Worm (Caenorhabditis elegans) whole organism, young adult: ENCODE data around the gene srbc-42.

ENCODE experiments used
- B0336.3 ChIP-seq: fragments of 200-800 bp; sonication (Bioruptor generic); IDR thresholded peaks from 2 replicates; pipeline ENCODE4 v1.3.6; 2022; ENCODE audit warnings: missing genetic modification characterization, missing compliant biosample characterization
- C17E4.6 ChIP-seq: fragments of 200-800 bp; sonication (Bioruptor generic); IDR thresholded peaks from 2 replicates; pipeline ENCODE4 v1.3.6; 2022; ENCODE audit warnings: missing genetic modification reagents, missing genetic modification characterization, missing compliant biosample characterization
- D2030.7 ChIP-seq: fragments of 200-800 bp; sonication (Bioruptor generic); IDR thresholded peaks from 2 replicates; pipeline ENCODE4 v1.3.6; 2022; ENCODE audit warnings: missing genetic modification reagents, missing genetic modification characterization, missing compliant biosample characterization
- F10E7.11 ChIP-seq: sonication (generic microtip); optimal IDR thresholded peaks from 2 replicates; lab custom pipeline; 2017; ENCODE audit warnings: mild to moderate bottlenecking, missing genetic modification characterization, moderate library complexity, missing compliant biosample characterization
- F57A8.1 ChIP-seq: fragments of 200-800 bp; sonication (Bioruptor generic); optimal IDR thresholded peaks from 2 replicates; lab custom pipeline; 2018; ENCODE audit warnings: mild to moderate bottlenecking, missing genetic modification characterization, moderate library complexity, missing compliant biosample characterization
- K11D2.4 ChIP-seq: fragments of 200-800 bp; sonication (Bioruptor generic); IDR thresholded peaks from 2 replicates; pipeline ENCODE4 v1.3.6; 2022; ENCODE audit warnings: missing genetic modification reagents, missing genetic modification characterization, missing compliant biosample characterization
- T07F8.4 ChIP-seq: sonication (generic microtip); optimal IDR thresholded peaks from 2 replicates; lab custom pipeline; 2016; ENCODE audit warnings: mild to moderate bottlenecking, missing genetic modification characterization, moderate library complexity, missing compliant biosample characterization
- Y53F4B.3 ChIP-seq: fragments of 200-800 bp; sonication (Bioruptor generic); IDR thresholded peaks from 2 replicates; pipeline ENCODE4 v1.3.6; 2022; ENCODE audit warnings: missing genetic modification reagents, missing genetic modification characterization, missing compliant biosample characterization
- Y56A3A.18 ChIP-seq: fragments of 200-800 bp; sonication (Bioruptor generic); IDR thresholded peaks from 2 replicates; pipeline ENCODE4 v1.3.6; 2022; ENCODE audit warnings: missing genetic modification reagents, missing genetic modification characterization, missing compliant biosample characterization
- ZK185.1 ChIP-seq: sonication (generic microtip); optimal IDR thresholded peaks from 2 replicates; lab custom pipeline; 2016; ENCODE audit warnings: mild to moderate bottlenecking, missing genetic modification characterization, missing compliant biosample characterization; ENCODE audit not compliant: poor library complexity, severe bottlenecking
- aptf-3 ChIP-seq: fragments of 200-800 bp; sonication (Bioruptor generic); IDR thresholded peaks from 2 replicates; pipeline ENCODE4 v1.3.6; 2022; ENCODE audit warnings: missing genetic modification characterization, missing compliant biosample characterization
- cebp-1 ChIP-seq, 2 experiments: fragments of 200-800 bp in 1 of 2; sonication (Bioruptor generic) in 1 of 2; sonication (generic microtip) in 1 of 2; IDR thresholded peaks in 1 of 2; optimal IDR thresholded peaks in 1 of 2; 2 replicates each; pipeline versions ENCODE4 v1.3.6 to Lab custom; 2017 to 2022; ENCODE audit warnings: missing compliant biosample characterization in 2 of 2, missing genetic modification characterization in 2 of 2, mild to moderate bottlenecking in 1 of 2, missing genetic modification reagents in 1 of 2, moderate library complexity in 1 of 2
- ceh-100 ChIP-seq: fragments of 200-800 bp; sonication (Bioruptor generic); IDR thresholded peaks from 2 replicates; pipeline ENCODE4 v1.3.6; 2022; ENCODE audit warnings: missing genetic modification reagents, missing genetic modification characterization, missing compliant biosample characterization
- ceh-58 ChIP-seq: fragments of 200-800 bp; sonication (Bioruptor generic); IDR thresholded peaks from 2 replicates; pipeline ENCODE4 v1.3.6; 2022; ENCODE audit warnings: missing genetic modification characterization, missing compliant biosample characterization
- die-1 ChIP-seq: sonication (generic microtip); optimal IDR thresholded peaks from 2 replicates; lab custom pipeline; 2016; ENCODE audit warnings: missing genotype, mild to moderate bottlenecking, missing genetic modification characterization, missing compliant biosample characterization
- dpl-1 ChIP-seq: fragments of 150-350 bp; optimal IDR thresholded peaks from 2 replicates; lab custom pipeline; 2014; ENCODE audit warnings: missing biosample characterization, missing genetic modification reagents, missing genetic modification characterization
- ekl-4 ChIP-seq: fragments of 200-800 bp; sonication (Bioruptor generic); IDR thresholded peaks from 2 replicates; pipeline ENCODE4 v1.3.6; 2022; ENCODE audit warnings: missing genetic modification reagents, missing genetic modification characterization, missing compliant biosample characterization
- fkh-3 ChIP-seq: sonication (generic microtip); optimal IDR thresholded peaks from 2 replicates; lab custom pipeline; 2016; ENCODE audit warnings: mild to moderate bottlenecking, missing genetic modification characterization, missing compliant biosample characterization
- him-1 ChIP-seq: sonication (generic microtip); optimal IDR thresholded peaks from 2 replicates; lab custom pipeline; 2016; ENCODE audit warnings: missing genotype, missing genetic modification reagents, missing genetic modification characterization, missing compliant biosample characterization
- hmg-1.2 ChIP-seq: fragments of 200-800 bp; sonication (Bioruptor generic); IDR thresholded peaks from 2 replicates; pipeline ENCODE4 v1.3.6; 2022; ENCODE audit warnings: missing genetic modification reagents, missing genetic modification characterization, missing compliant biosample characterization
- let-526 ChIP-seq: fragments of 200-800 bp; sonication (Bioruptor generic); IDR thresholded peaks from 2 replicates; pipeline ENCODE4 v1.3.6; 2022; ENCODE audit warnings: missing genetic modification reagents, missing genetic modification characterization, missing compliant biosample characterization
- lin-35 ChIP-seq, 3 experiments: fragments of 150-350 bp in 2 of 3; sonication (generic microtip) in 1 of 3; optimal IDR thresholded peaks; 2 replicates each; lab custom pipeline; 2014 to 2018; ENCODE audit warnings: missing biosample characterization in 3 of 3, missing genetic modification characterization in 3 of 3, missing genetic modification reagents in 3 of 3
- lin-54 ChIP-seq: fragments of 200-800 bp; sonication (Bioruptor generic); optimal IDR thresholded peaks from 2 replicates; lab custom pipeline; 2018; ENCODE audit warnings: mild to moderate bottlenecking, missing genetic modification characterization, missing compliant biosample characterization
- lir-1 ChIP-seq: fragments of 200-800 bp; sonication (Bioruptor generic); conservative IDR thresholded peaks from 2 replicates; pipeline ENCODE4 v1.3.6; 2022; ENCODE audit warnings: missing genetic modification reagents, missing genetic modification characterization, missing compliant biosample characterization
- lsy-27 ChIP-seq: sonication (generic microtip); optimal IDR thresholded peaks from 2 replicates; lab custom pipeline; 2017; ENCODE audit warnings: missing genetic modification characterization, mild to moderate bottlenecking, missing compliant biosample characterization, antibody characterized with exemption, missing genotype, borderline replicate concordance; ENCODE audit not compliant: insufficient read depth
- madf-3 ChIP-seq: fragments of 200-800 bp; sonication (Bioruptor generic); IDR thresholded peaks from 2 replicates; pipeline ENCODE4 v1.3.6; 2022; ENCODE audit warnings: missing genetic modification reagents, missing genetic modification characterization, missing compliant biosample characterization
- nhr-80 ChIP-seq: sonication (generic microtip); optimal IDR thresholded peaks from 2 replicates; lab custom pipeline; 2016; ENCODE audit warnings: missing genetic modification characterization, missing compliant biosample characterization
- sea-2 ChIP-seq: fragments of 200-800 bp; sonication (Bioruptor generic); IDR thresholded peaks from 2 replicates; pipeline ENCODE4 v1.3.6; 2022; ENCODE audit warnings: missing genetic modification characterization, missing compliant biosample characterization
- unc-130 ChIP-seq: sonication (generic microtip); optimal IDR thresholded peaks from 2 replicates; lab custom pipeline; 2016; ENCODE audit warnings: missing genetic modification reagents, missing genetic modification characterization, missing compliant biosample characterization
- unc-62 ChIP-seq: fragments of 150-350 bp; optimal IDR thresholded peaks from 2 replicates; lab custom pipeline; 2014; ENCODE audit warnings: missing biosample characterization, missing genetic modification reagents, missing genetic modification characterization
- xnd-1 ChIP-seq: sonication (generic microtip); optimal IDR thresholded peaks from 2 replicates; lab custom pipeline; 2016; ENCODE audit warnings: missing genotype, missing genetic modification reagents, missing genetic modification characterization, missing compliant biosample characterization
- zfh-2 ChIP-seq: fragments of 200-800 bp; sonication (Bioruptor generic); conservative IDR thresholded peaks from 2 replicates; pipeline ENCODE4 v1.3.6; 2022; ENCODE audit warnings: missing genetic modification reagents, missing genetic modification characterization, missing compliant biosample characterization
- ztf-22 ChIP-seq: fragments of 200-800 bp; sonication (Bioruptor generic); optimal IDR thresholded peaks from 2 replicates; lab custom pipeline; 2018; ENCODE audit warnings: mild to moderate bottlenecking, missing genetic modification characterization, moderate library complexity, missing compliant biosample characterization
- ztf-28 ChIP-seq: fragments of 200-800 bp; sonication (Bioruptor generic); IDR thresholded peaks from 2 replicates; pipeline ENCODE4 v1.3.6; 2022; ENCODE audit warnings: missing genetic modification reagents, missing genetic modification characterization, missing compliant biosample characterization

Gene srbc-42

DNA sequence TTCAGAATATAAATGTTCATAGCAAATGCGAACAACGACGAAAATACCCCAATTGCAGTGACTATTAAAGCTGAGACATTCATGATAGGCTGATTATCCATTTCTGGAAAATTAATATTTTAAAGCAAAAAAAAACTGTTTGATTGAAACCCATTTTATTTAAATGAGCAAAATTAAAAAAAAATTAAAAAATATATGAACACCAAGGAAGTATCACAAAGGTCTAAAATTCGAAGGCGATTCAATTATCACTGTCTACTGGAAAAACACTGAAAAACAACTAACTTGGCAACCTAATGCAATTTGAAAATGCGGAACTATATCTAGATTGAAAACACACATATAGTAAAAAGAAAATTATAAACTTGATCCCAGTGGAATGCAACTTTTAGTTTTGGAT is at the start of gene srbc-42:
Gene srbc-42, minus strand, starts transcription at position 101 of the 400 bp plus-strand sequence.
- TF ChIP-seq ZK185.1 (tag; lab: Kevin White, UChicago) = no peak
- no peak for TF ChIP-seq ztf-22 (GFP tag; lab: Kevin White, UChicago)
- TF ChIP-seq D2030.7 (GFP tag; lab: Robert Waterston, UW) = no peak
- no peak for TF ChIP-seq F10E7.11 (tag; lab: Kevin White, UChicago)
- no peak for TF ChIP-seq unc-130 (GFP tag; lab: Kevin White, UChicago)
- no peak for TF ChIP-seq T07F8.4

DNA sequence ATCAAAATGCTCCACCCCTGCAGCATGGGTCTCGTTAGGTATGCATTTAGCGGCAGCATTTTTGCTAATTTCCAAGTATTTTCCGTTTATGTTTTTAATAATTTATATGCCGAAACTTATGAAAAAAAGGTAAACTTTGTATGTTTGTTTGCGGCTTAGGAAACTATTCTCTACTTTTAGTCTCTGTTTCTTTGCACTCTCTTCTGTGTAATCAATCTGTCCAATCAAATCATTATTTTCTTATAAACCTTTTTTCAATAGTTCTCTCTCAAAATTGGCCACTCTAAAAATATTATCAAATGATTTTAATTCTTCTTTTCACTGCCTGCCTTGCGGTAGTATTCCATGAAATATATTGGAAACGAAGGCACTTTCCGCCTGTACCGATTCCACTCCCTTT is 47.0 kb upstream of the srbc-42 start:
- TF ChIP-seq zfh-2 (no peak), F57A8.1 (GFP tag; lab: Kevin White, UChicago) (no peak), Y53F4B.3 (GFP tag; lab: Robert Waterston, UW) (no peak), xnd-1 (tag; lab: Kevin White, UChicago) (no peak), ekl-4 (GFP tag; lab: Robert Waterston, UW) (no peak), fkh-3 (no peak), T07F8.4 (no peak), K11D2.4 (GFP tag; lab: Robert Waterston, UW) (no peak), madf-3 (GFP tag; lab: Robert Waterston, UW) (no peak), ztf-28 (no peak)

DNA sequence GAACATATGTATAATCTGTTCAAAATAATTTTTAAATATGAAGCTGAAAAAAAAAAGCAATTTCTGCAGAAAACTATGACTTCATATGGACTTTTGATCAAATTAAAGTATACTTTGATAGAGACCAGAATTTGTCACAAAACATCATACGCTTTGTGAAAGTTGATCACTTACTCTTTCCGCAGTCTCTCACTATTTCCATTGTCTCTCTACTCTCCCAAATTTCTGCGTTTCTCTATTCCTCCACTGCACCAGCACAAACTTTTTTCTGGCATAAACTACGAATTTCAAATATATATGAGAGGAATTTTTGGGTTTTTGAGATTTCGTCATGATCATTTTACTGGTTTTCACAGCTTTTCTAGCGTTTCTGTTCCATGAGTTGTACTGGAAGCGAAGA is 44.8 kb upstream of the srbc-42 start, which contains the start of gene cyp-33C4:
Gene cyp-33C4, plus strand, starts transcription at position 293 of the 400 bp plus-strand sequence.
- TF ChIP-seq C17E4.6 (GFP tag; lab: Robert Waterston, UW) = no peak
- TF ChIP-seq cebp-1 (GFP tag; IDR thresholded peaks at IDR 0.05; lab: Robert Waterston, UW) = 0 out of 2 replicates have a peak, but pooled peaks have one; percentile 27
- TF ChIP-seq cebp-1 (tag; optimal IDR thresholded peaks at IDR 0.05; lab: Kevin White, UChicago) = peak; percentile 55
- TF ChIP-seq hmg-1.2 (GFP tag; lab: Robert Waterston, UW) = peak; percentile 71; the same call in 1 of the 2 replicates
- no peak for TF ChIP-seq unc-62 (GFP tag; lab: Kevin White, UChicago)
- TF ChIP-seq die-1 (tag; lab: Kevin White, UChicago) = no peak
- no peak for TF ChIP-seq lin-35 (GFP tag; optimal IDR thresholded peaks at IDR 0.05; lab: Kevin White, UChicago)
- peak; percentile 33 for TF ChIP-seq nhr-80 (tag; lab: Kevin White, UChicago)
- TF ChIP-seq xnd-1 (tag; lab: Kevin White, UChicago) = no peak
- no peak for TF ChIP-seq lsy-27 (tag; lab: Kevin White, UChicago)
- no peak for TF ChIP-seq let-526
- TF ChIP-seq him-1 (tag; lab: Kevin White, UChicago) = no peak
- TF ChIP-seq B0336.3 (GFP tag; lab: Robert Waterston, UW) = no peak
- TF ChIP-seq aptf-3 (GFP tag; lab: Robert Waterston, UW) = no peak
- TF ChIP-seq lin-54 (GFP tag; lab: Kevin White, UChicago) = no peak
- TF ChIP-seq, all 124 proteins: peak for 3

DNA sequence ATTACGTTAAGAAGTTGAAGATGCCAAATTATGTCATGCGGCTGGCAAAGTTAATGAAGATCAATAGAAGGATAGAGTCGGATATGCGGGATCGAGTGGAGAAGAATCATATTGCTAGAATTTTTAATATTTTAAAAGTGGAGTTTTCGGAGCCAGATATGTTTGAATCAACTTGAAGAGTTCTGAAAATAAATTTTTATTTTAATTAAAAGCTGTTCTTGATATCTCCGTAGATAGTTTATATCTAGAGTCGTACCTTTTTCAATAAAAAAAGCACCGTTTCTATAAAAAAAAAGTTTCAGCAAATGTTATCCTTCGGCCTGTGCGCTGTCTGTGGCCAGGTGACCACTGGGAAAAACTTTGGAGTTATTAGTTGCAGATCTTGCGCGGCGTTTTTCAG is 42.2 kb upstream of the srbc-42 start, which contains the start of gene nhr-96:
Gene nhr-96, plus strand, starts transcription at position 301 of the 400 bp plus-strand sequence.
- no peak for TF ChIP-seq ceh-100 (GFP tag; lab: Robert Waterston, UW)
- TF ChIP-seq sea-2 (GFP tag; lab: Robert Waterston, UW) = no peak
- no peak for TF ChIP-seq B0336.3 (GFP tag; lab: Robert Waterston, UW)
- TF ChIP-seq F57A8.1 (GFP tag; lab: Kevin White, UChicago) = no peak
- no peak for TF ChIP-seq lir-1 (GFP tag; lab: Robert Waterston, UW)
- TF ChIP-seq dpl-1 = no peak
- TF ChIP-seq ceh-58 (GFP tag; lab: Robert Waterston, UW) = no peak
- TF ChIP-seq Y56A3A.18 = no peak
